Worm (Caenorhabditis elegans) whole organism, L4 larva: ENCODE results near the gene F07H5.13.

Experiments used
- D1046.2 ChIP-seq: fragments of 200-800 bp; sonication (Bioruptor generic); IDR thresholded peaks from 2 replicates; pipeline ENCODE4 v1.3.6; 2022; ENCODE audit warnings: missing genetic modification characterization, missing compliant biosample characterization
- T20F7.1 ChIP-seq: fragments of 200-800 bp; sonication (Bioruptor generic); optimal IDR thresholded peaks from 2 replicates; lab custom pipeline; 2018; ENCODE audit warnings: mild to moderate bottlenecking, missing genetic modification characterization, missing compliant biosample characterization
- T26A8.4 ChIP-seq: fragments of 200-800 bp; sonication (Bioruptor generic); IDR thresholded peaks from 2 replicates; pipeline ENCODE4 v1.3.6; 2022; ENCODE audit warnings: missing genetic modification characterization, missing compliant biosample characterization
- Y48G9A.11 ChIP-seq: fragments of 200-800 bp; sonication (Bioruptor generic); IDR thresholded peaks from 2 replicates; pipeline ENCODE4 v1.3.6; 2022; ENCODE audit warnings: missing genetic modification reagents, missing genetic modification characterization, missing compliant biosample characterization
- ZK337.2 ChIP-seq: fragments of 200-800 bp; sonication (Bioruptor generic); IDR thresholded peaks from 2 replicates; pipeline ENCODE4 v1.3.6; 2022; ENCODE audit warnings: missing genetic modification reagents, missing genetic modification characterization, missing compliant biosample characterization
- aha-1 ChIP-seq: fragments of 150-350 bp; peaks from one replicate; lab custom pipeline; 2014; ENCODE audit warnings: missing biosample characterization, missing genetic modification characterization
- ama-1 ChIP-seq: fragments of 150-350 bp; optimal IDR thresholded peaks from 2 replicates; lab custom pipeline; 2014; ENCODE audit warnings: inconsistent platforms, mixed read lengths
- arid-1 ChIP-seq: fragments of 200-800 bp; sonication (Bioruptor generic); conservative IDR thresholded peaks from 2 replicates; pipeline ENCODE4 v1.3.6; 2022; ENCODE audit warnings: missing genetic modification reagents, missing genetic modification characterization, missing compliant biosample characterization
- attf-4 ChIP-seq: sonication (generic microtip); optimal IDR thresholded peaks from 3 replicates; lab custom pipeline; 2017; ENCODE audit warnings: missing biosample characterization, missing genetic modification characterization
- ceh-28 ChIP-seq: fragments of 150-350 bp; optimal IDR thresholded peaks from 2 replicates; lab custom pipeline; 2014; ENCODE audit warnings: missing biosample characterization, missing genetic modification reagents, missing genetic modification characterization
- ceh-44 ChIP-seq: fragments of 200-800 bp; sonication (Bioruptor generic); IDR thresholded peaks from 2 replicates; pipeline ENCODE4 v1.3.6; 2022; ENCODE audit warnings: missing genetic modification reagents, missing genetic modification characterization, missing compliant biosample characterization
- ces-1 ChIP-seq: fragments of 150-350 bp; sonication (generic microtip); optimal IDR thresholded peaks from 4 replicates; lab custom pipeline; 2014; ENCODE audit warnings: missing biosample characterization, missing genetic modification reagents, missing genetic modification characterization
- daf-12 ChIP-seq: fragments of 150-350 bp; optimal IDR thresholded peaks from 2 replicates; lab custom pipeline; 2014; ENCODE audit warnings: missing biosample characterization, missing genetic modification reagents, missing genetic modification characterization
- daf-16 ChIP-seq, 3 experiments: sonication (generic microtip); optimal IDR thresholded peaks; 2 replicates each; lab custom pipeline; 2016 to 2017; ENCODE audit warnings: missing genetic modification characterization in 3 of 3, missing genetic modification reagents in 3 of 3, mild to moderate bottlenecking in 2 of 3, missing compliant biosample characterization in 2 of 3, missing biosample characterization in 1 of 3, moderate library complexity in 1 of 3
- dpl-1 ChIP-seq: fragments of 150-350 bp; optimal IDR thresholded peaks from 2 replicates; lab custom pipeline; 2014; ENCODE audit warnings: missing biosample characterization, missing genetic modification reagents, missing genetic modification characterization
- duxl-1 ChIP-seq: sonication (generic microtip); optimal IDR thresholded peaks from 2 replicates; lab custom pipeline; 2016; ENCODE audit warnings: mild to moderate bottlenecking, missing genetic modification characterization, moderate library complexity, missing compliant biosample characterization; ENCODE audit not compliant: poor library complexity
- dve-1 ChIP-seq: sonication (generic microtip); optimal IDR thresholded peaks from 2 replicates; lab custom pipeline; 2017; ENCODE audit warnings: antibody characterized with exemption, mild to moderate bottlenecking, missing genetic modification characterization, missing compliant biosample characterization; ENCODE audit not compliant: insufficient read depth
- egl-27 ChIP-seq: sonication (generic microtip); optimal IDR thresholded peaks from 3 replicates; lab custom pipeline; 2017; ENCODE audit warnings: missing biosample characterization, missing genetic modification reagents, missing genetic modification characterization
- egl-43 ChIP-seq: fragments of 200-800 bp; sonication (Bioruptor generic); IDR thresholded peaks from 2 replicates; pipeline ENCODE4 v1.3.6; 2022; ENCODE audit warnings: missing genetic modification reagents, missing genetic modification characterization, missing compliant biosample characterization
- fkh-10 ChIP-seq: fragments of 150-350 bp; optimal IDR thresholded peaks from 2 replicates; lab custom pipeline; 2014; ENCODE audit warnings: missing biosample characterization, missing genetic modification reagents, missing genetic modification characterization
- fos-1 ChIP-seq: fragments of 150-350 bp; optimal IDR thresholded peaks from 2 replicates; lab custom pipeline; 2014; ENCODE audit warnings: missing biosample characterization, missing genetic modification characterization
- gei-8 ChIP-seq: fragments of 200-800 bp; sonication (Bioruptor generic); optimal IDR thresholded peaks from 2 replicates; lab custom pipeline; 2018; ENCODE audit warnings: mild to moderate bottlenecking, missing genetic modification characterization, missing compliant biosample characterization
- hif-1 ChIP-seq, 2 experiments: sonication (generic microtip); optimal IDR thresholded peaks; 2 replicates each; lab custom pipeline; 2016 to 2017; ENCODE audit warnings: missing compliant biosample characterization in 2 of 2, missing genetic modification characterization in 2 of 2, missing genetic modification reagents in 2 of 2, missing genotype in 2 of 2, mild to moderate bottlenecking in 1 of 2
- lin-13 ChIP-seq: fragments of 150-350 bp; optimal IDR thresholded peaks from 2 replicates; lab custom pipeline; 2014; ENCODE audit warnings: missing biosample characterization, missing genetic modification reagents, missing genetic modification characterization
- lin-38 ChIP-seq: fragments of 200-800 bp; sonication (Bioruptor generic); IDR thresholded peaks from 2 replicates; pipeline ENCODE4 v1.3.6; 2022; ENCODE audit warnings: missing genetic modification reagents, missing genetic modification characterization, missing compliant biosample characterization
- lsy-2 ChIP-seq, 2 experiments: fragments of 150-350 bp in 1 of 2; sonication (generic microtip) in 1 of 2; optimal IDR thresholded peaks; 2 replicates each; lab custom pipeline; 2014 to 2017; ENCODE audit warnings: missing biosample characterization in 2 of 2, missing genetic modification characterization in 2 of 2
- madf-5 ChIP-seq, 2 experiments: fragments of 200-800 bp; sonication (Bioruptor generic); IDR thresholded peaks; 2 replicates each; pipeline ENCODE4 v1.3.6; 2022; ENCODE audit warnings: missing compliant biosample characterization in 2 of 2, missing genetic modification characterization in 2 of 2
- mdl-1 ChIP-seq, 2 experiments: fragments of 150-350 bp in 1 of 2; sonication (generic microtip) in 1 of 2; optimal IDR thresholded peaks; 2 replicates each; lab custom pipeline; 2014 to 2017; ENCODE audit warnings: missing biosample characterization in 2 of 2, missing genetic modification characterization in 2 of 2
- mdt-29 ChIP-seq: fragments of 200-800 bp; sonication (Bioruptor generic); IDR thresholded peaks from 2 replicates; pipeline ENCODE4 v1.3.6; 2022; ENCODE audit warnings: missing genetic modification reagents, missing genetic modification characterization, missing compliant biosample characterization
- mep-1 ChIP-seq: fragments of 150-350 bp; sonication (generic microtip); optimal IDR thresholded peaks from 3 replicates; lab custom pipeline; 2014; ENCODE audit warnings: missing biosample characterization, missing genetic modification characterization
- mxl-3 ChIP-seq: fragments of 200-800 bp; sonication (Bioruptor generic); optimal IDR thresholded peaks from 2 replicates; lab custom pipeline; 2018; ENCODE audit warnings: mild to moderate bottlenecking, missing genetic modification characterization, missing compliant biosample characterization
- nhr-102 ChIP-seq: sonication (generic microtip); optimal IDR thresholded peaks from 2 replicates; lab custom pipeline; 2016; ENCODE audit warnings: mild to moderate bottlenecking, missing genetic modification characterization, moderate library complexity, missing compliant biosample characterization
- nhr-111 ChIP-seq: fragments of 200-800 bp; sonication (Bioruptor generic); optimal IDR thresholded peaks from 2 replicates; lab custom pipeline; 2018; ENCODE audit warnings: mild to moderate bottlenecking, missing genetic modification characterization, missing compliant biosample characterization
- nhr-28 ChIP-seq: fragments of 150-350 bp; optimal IDR thresholded peaks from 2 replicates; lab custom pipeline; 2014; ENCODE audit warnings: missing biosample characterization, missing genetic modification characterization
- nhr-42 ChIP-seq: fragments of 200-800 bp; sonication (Bioruptor generic); IDR thresholded peaks from 2 replicates; pipeline ENCODE4 v1.3.6; 2022; ENCODE audit warnings: missing genetic modification characterization, missing compliant biosample characterization
- nhr-48 ChIP-seq: sonication (generic microtip); optimal IDR thresholded peaks from 2 replicates; lab custom pipeline; 2016; ENCODE audit warnings: mild to moderate bottlenecking, missing genetic modification characterization, missing compliant biosample characterization
- nhr-76 ChIP-seq: fragments of 150-350 bp; optimal IDR thresholded peaks from 2 replicates; lab custom pipeline; 2014; ENCODE audit warnings: missing biosample characterization, missing genetic modification characterization
- nhr-77 ChIP-seq: fragments of 150-350 bp; optimal IDR thresholded peaks from 2 replicates; lab custom pipeline; 2014; ENCODE audit warnings: missing biosample characterization, missing genetic modification characterization
- pha-4 ChIP-seq, 2 experiments: fragments of 150-350 bp in 1 of 2; fragments of 200-800 bp in 1 of 2; sonication (Bioruptor generic) in 1 of 2; IDR thresholded peaks in 1 of 2; optimal IDR thresholded peaks in 1 of 2; 2 replicates each; pipeline versions ENCODE4 v1.3.6 to Lab custom; 2014 to 2022; ENCODE audit warnings: missing genetic modification characterization in 2 of 2, missing genetic modification reagents in 2 of 2, missing biosample characterization in 1 of 2, missing compliant biosample characterization in 1 of 2
- rbr-2 ChIP-seq: sonication (generic microtip); optimal IDR thresholded peaks from 2 replicates; lab custom pipeline; 2016; ENCODE audit warnings: missing genotype, missing genetic modification characterization, missing compliant biosample characterization
- snpc-4 ChIP-seq: fragments of 150-350 bp; optimal IDR thresholded peaks from 2 replicates; lab custom pipeline; 2014; ENCODE audit warnings: missing biosample characterization, missing genetic modification characterization
- spr-1 ChIP-seq: sonication (generic microtip); optimal IDR thresholded peaks from 2 replicates; lab custom pipeline; 2016; ENCODE audit warnings: mild to moderate bottlenecking, missing genetic modification characterization, missing compliant biosample characterization
- tra-1 ChIP-seq: fragments of 200-800 bp; sonication (Bioruptor generic); IDR thresholded peaks from 2 replicates; pipeline ENCODE4 v1.3.6; 2022; ENCODE audit warnings: missing genetic modification reagents, missing genetic modification characterization, missing compliant biosample characterization
- ztf-7 ChIP-seq: fragments of 150-350 bp; optimal IDR thresholded peaks from 2 replicates; lab custom pipeline; 2014; ENCODE audit warnings: missing biosample characterization, missing genetic modification characterization

F07H5.13 gene

ce11 chrII:8743379-8744173 lies 46.8 kb upstream of the F07H5.13 start, which contains the start of gene mak-1 (continued):
- peak; percentile 30; the same call in 1 of the 2 replicates for TF ChIP-seq Y48G9A.11 (GFP tag; lab: Robert Waterston, UW)

ce11 chrII:8744555-8745448 lies 45.6 kb upstream of the F07H5.13 start:
- TF ChIP-seq ceh-44 (GFP tag; lab: Robert Waterston, UW) = 0 out of 2 replicates have a peak, but pooled peaks have one; percentile 3
- TF ChIP-seq daf-12 (tag; lab: Kevin White, UChicago) = no peak
- TF ChIP-seq nhr-76 (tag; lab: Kevin White, UChicago) = no peak
- TF ChIP-seq egl-43 = no peak; the same call in 1 of the 2 replicates
- no peak for TF ChIP-seq nhr-102 (tag; lab: Kevin White, UChicago)
- TF ChIP-seq nhr-77 (tag; lab: Kevin White, UChicago) = peak; percentile 14
- peak; percentile 64 for TF ChIP-seq T26A8.4 (GFP tag; lab: Robert Waterston, UW)
- no peak for TF ChIP-seq rbr-2 (tag; lab: Kevin White, UChicago)
- TF ChIP-seq arid-1 = no peak
- no peak for TF ChIP-seq ces-1 (GFP tag; lab: Kevin White, UChicago)
- TF ChIP-seq gei-8 = no peak
- peak; percentile 62 to 68 for TF ChIP-seq mdl-1 (tag; optimal IDR thresholded peaks at IDR 0.05; lab: Kevin White, UChicago)
- TF ChIP-seq nhr-42 (GFP tag; lab: Robert Waterston, UW) = 0 out of 2 replicates have a peak, but pooled peaks have one; percentile 12
- no peak for TF ChIP-seq egl-27
- peak; percentile 77 for TF ChIP-seq D1046.2 (GFP tag; lab: Robert Waterston, UW)
- TF ChIP-seq aha-1 (tag; lab: Kevin White, UChicago) = peak; percentile 95
- peak; percentile 40 for TF ChIP-seq mxl-3 (GFP tag; lab: Kevin White, UChicago)
- no peak; the same call in 1 of the 2 replicates for TF ChIP-seq mdt-29
- no peak for TF ChIP-seq nhr-48 (tag; lab: Kevin White, UChicago)
- no peak for TF ChIP-seq fkh-10 (GFP tag; lab: Kevin White, UChicago)
- TF ChIP-seq hif-1 (tag; optimal IDR thresholded peaks at IDR 0.05; lab: Kevin White, UChicago) = peak in 1 of 2 experiments; percentile 14
- TF ChIP-seq ZK337.2 = no peak
- TF ChIP-seq nhr-111 (GFP tag; lab: Kevin White, UChicago) = no peak
- no peak for TF ChIP-seq lin-13 (GFP tag; lab: Kevin White, UChicago)
- TF ChIP-seq ceh-28 = no peak
- no peak for TF ChIP-seq tra-1 (GFP tag; lab: Robert Waterston, UW)
- TF ChIP-seq dve-1 (tag; lab: Kevin White, UChicago) = peak; percentile 30
- 0 out of 4 replicates have a peak, but pooled peaks of 1 of the 2 experiments have one; percentile 3 for TF ChIP-seq madf-5 (GFP tag; IDR thresholded peaks at IDR 0.05; lab: Robert Waterston, UW)
- peak; percentile 22; the same call in 1 of the 2 replicates for TF ChIP-seq pha-4 (GFP tag; IDR thresholded peaks at IDR 0.05; lab: Robert Waterston, UW)
- TF ChIP-seq pha-4 (tag; optimal IDR thresholded peaks at IDR 0.05; lab: Kevin White, UChicago) = no peak
- TF ChIP-seq duxl-1 (tag; lab: Kevin White, UChicago) = peak; percentile 64
- TF ChIP-seq daf-16 (GFP tag; optimal IDR thresholded peaks at IDR 0.05; lab: Kevin White, UChicago) = no peak
- TF ChIP-seq daf-16 (tag; optimal IDR thresholded peaks at IDR 0.05; lab: Kevin White, UChicago) = peak; percentile 31
- TF ChIP-seq T20F7.1 (GFP tag; lab: Kevin White, UChicago) = peak; percentile 4
- peak; percentile 47 for TF ChIP-seq nhr-28 (tag; lab: Kevin White, UChicago)
- TF ChIP-seq spr-1 (tag; lab: Kevin White, UChicago) = no peak
- no peak for TF ChIP-seq ztf-7
- TF ChIP-seq lin-38 (GFP tag; lab: Robert Waterston, UW) = peak; percentile 10; the same call in 1 of the 2 replicates
- no peak for TF ChIP-seq dpl-1
- peak; percentile 85 for TF ChIP-seq ama-1 (lab: Kevin White, UChicago)
- peak in 1 of 2 experiments; percentile 3 for TF ChIP-seq lsy-2 (tag; optimal IDR thresholded peaks at IDR 0.05; lab: Kevin White, UChicago)
- TF ChIP-seq mep-1 (tag; lab: Kevin White, UChicago) = peak; percentile 11
- TF ChIP-seq fos-1 (tag; lab: Kevin White, UChicago) = no peak
- TF ChIP-seq attf-4 (tag; lab: Kevin White, UChicago) = no peak
- TF ChIP-seq snpc-4 (tag; lab: Kevin White, UChicago) = no peak
